Worm (Caenorhabditis elegans) whole organism, late embryonic: ENCODE data around the gene Y34B4A.10.

Experiments
- C08G9.2 ChIP-seq: sonication (generic microtip); optimal IDR thresholded peaks from 2 replicates; lab custom pipeline; 2016; ENCODE audit warnings: mild to moderate bottlenecking, missing genetic modification characterization, moderate library complexity, missing compliant biosample characterization
- C38D4.7 ChIP-seq: fragments of 200-800 bp; sonication (Bioruptor generic); optimal IDR thresholded peaks from 2 replicates; lab custom pipeline; 2018; ENCODE audit warnings: mild to moderate bottlenecking, missing genetic modification characterization, moderate library complexity, missing compliant biosample characterization
- K02D7.2 ChIP-seq: sonication (generic microtip); optimal IDR thresholded peaks from 2 replicates; lab custom pipeline; 2017; ENCODE audit warnings: mild to moderate bottlenecking, missing genetic modification characterization, missing compliant biosample characterization
- K09A11.1 ChIP-seq: sonication (generic microtip); optimal IDR thresholded peaks from 2 replicates; lab custom pipeline; 2017; ENCODE audit warnings: antibody characterized with exemption, mild to moderate bottlenecking, missing genetic modification characterization, missing compliant biosample characterization; ENCODE audit not compliant: insufficient read depth
- T23F11.4 ChIP-seq: fragments of 200-800 bp; sonication (Bioruptor generic); optimal IDR thresholded peaks from 2 replicates; lab custom pipeline; 2018; ENCODE audit warnings: mild to moderate bottlenecking, missing genetic modification characterization, missing compliant biosample characterization
- ceh-14 ChIP-seq: sonication (generic microtip); optimal IDR thresholded peaks from 2 replicates; lab custom pipeline; 2016; ENCODE audit warnings: missing genotype, missing genetic modification characterization, missing compliant biosample characterization
- ceh-18 ChIP-seq: sonication (generic microtip); optimal IDR thresholded peaks from 2 replicates; lab custom pipeline; 2016; ENCODE audit warnings: missing genetic modification characterization, missing compliant biosample characterization
- ceh-19 ChIP-seq: fragments of 200-800 bp; sonication (Bioruptor generic); optimal IDR thresholded peaks from 2 replicates; lab custom pipeline; 2018; ENCODE audit warnings: mild to moderate bottlenecking, missing genetic modification characterization, missing compliant biosample characterization
- ceh-2 ChIP-seq: sonication (generic microtip); optimal IDR thresholded peaks from 2 replicates; lab custom pipeline; 2016; ENCODE audit warnings: missing genotype, missing genetic modification characterization, missing compliant biosample characterization
- ceh-22 ChIP-seq: sonication (generic microtip); optimal IDR thresholded peaks from 2 replicates; lab custom pipeline; 2017; ENCODE audit warnings: missing biosample characterization, missing genetic modification characterization
- ceh-34 ChIP-seq: sonication (generic microtip); optimal IDR thresholded peaks from 2 replicates; lab custom pipeline; 2016; ENCODE audit warnings: mild to moderate bottlenecking, missing genetic modification characterization, missing compliant biosample characterization
- ceh-45 ChIP-seq: fragments of 200-800 bp; sonication (Bioruptor generic); IDR thresholded peaks from 2 replicates; pipeline ENCODE4 v1.3.6; 2022; ENCODE audit warnings: missing genetic modification reagents, missing genetic modification characterization, missing compliant biosample characterization
- ceh-6 ChIP-seq: fragments of 200-800 bp; sonication (Bioruptor generic); optimal IDR thresholded peaks from 2 replicates; lab custom pipeline; 2018; ENCODE audit warnings: mild to moderate bottlenecking, missing genetic modification characterization, missing compliant biosample characterization
- ceh-9 ChIP-seq: sonication (generic microtip); optimal IDR thresholded peaks from 2 replicates; lab custom pipeline; 2016; ENCODE audit warnings: mild to moderate bottlenecking, missing genetic modification characterization, inconsistent platforms, missing compliant biosample characterization
- che-1 ChIP-seq: sonication (generic microtip); optimal IDR thresholded peaks from 2 replicates; lab custom pipeline; 2016; ENCODE audit warnings: mild to moderate bottlenecking, missing genetic modification characterization, missing compliant biosample characterization
- dmd-4 ChIP-seq: sonication (generic microtip); optimal IDR thresholded peaks from 2 replicates; lab custom pipeline; 2016; ENCODE audit warnings: borderline replicate concordance, missing genetic modification characterization, missing compliant biosample characterization
- dve-1 ChIP-seq: sonication (generic microtip); optimal IDR thresholded peaks from 2 replicates; lab custom pipeline; 2017; ENCODE audit warnings: antibody characterized with exemption, mild to moderate bottlenecking, missing genetic modification characterization, missing compliant biosample characterization
- elt-2 ChIP-seq: sonication (generic microtip); optimal IDR thresholded peaks from 2 replicates; lab custom pipeline; 2016; ENCODE audit warnings: missing genetic modification reagents, missing genetic modification characterization, missing compliant biosample characterization
- elt-4 ChIP-seq: sonication (generic microtip); optimal IDR thresholded peaks from 2 replicates; lab custom pipeline; 2016; ENCODE audit warnings: missing genetic modification characterization, missing compliant biosample characterization
- ets-4 ChIP-seq: sonication (generic microtip); optimal IDR thresholded peaks from 2 replicates; lab custom pipeline; 2016; ENCODE audit warnings: missing genetic modification characterization, missing compliant biosample characterization
- fax-1 ChIP-seq: sonication (generic microtip); optimal IDR thresholded peaks from 2 replicates; lab custom pipeline; 2016; ENCODE audit warnings: missing genotype, missing genetic modification characterization, missing compliant biosample characterization
- fkh-10 ChIP-seq: fragments of 150-350 bp; optimal IDR thresholded peaks from 2 replicates; lab custom pipeline; 2014; ENCODE audit warnings: missing biosample characterization, missing genetic modification reagents, missing genetic modification characterization
- gmeb-2 ChIP-seq: sonication (generic microtip); optimal IDR thresholded peaks from 2 replicates; lab custom pipeline; 2016; ENCODE audit warnings: missing genetic modification characterization, inconsistent platforms, missing compliant biosample characterization
- hlh-13 ChIP-seq: fragments of 200-800 bp; sonication (Bioruptor generic); optimal IDR thresholded peaks from 2 replicates; lab custom pipeline; 2018; ENCODE audit warnings: mild to moderate bottlenecking, missing genetic modification characterization, missing compliant biosample characterization
- hlh-6 ChIP-seq: sonication (generic microtip); optimal IDR thresholded peaks from 2 replicates; lab custom pipeline; 2016; ENCODE audit warnings: missing genotype, missing genetic modification characterization, missing compliant biosample characterization
- lin-11 ChIP-seq: fragments of 200-800 bp; sonication (Bioruptor generic); optimal IDR thresholded peaks from 2 replicates; lab custom pipeline; 2018; ENCODE audit warnings: mild to moderate bottlenecking, missing genetic modification characterization, missing compliant biosample characterization
- mec-3 ChIP-seq: sonication (generic microtip); optimal IDR thresholded peaks from 2 replicates; lab custom pipeline; 2016; ENCODE audit warnings: borderline replicate concordance, missing genetic modification characterization, missing compliant biosample characterization
- nfya-1 ChIP-seq: sonication (generic microtip); optimal IDR thresholded peaks from 2 replicates; lab custom pipeline; 2017; ENCODE audit warnings: missing genetic modification characterization, mild to moderate bottlenecking, missing compliant biosample characterization, antibody characterized with exemption, moderate library complexity
- nhr-232 ChIP-seq: sonication (generic microtip); optimal IDR thresholded peaks from 2 replicates; lab custom pipeline; 2016; ENCODE audit warnings: missing genetic modification characterization, missing compliant biosample characterization
- pat-9 ChIP-seq: fragments of 200-800 bp; sonication (Bioruptor generic); optimal IDR thresholded peaks from 2 replicates; lab custom pipeline; 2018; ENCODE audit warnings: mild to moderate bottlenecking, missing genetic modification characterization, moderate library complexity, missing compliant biosample characterization
- pax-1 ChIP-seq: fragments of 150-350 bp; optimal IDR thresholded peaks from 2 replicates; lab custom pipeline; 2014; ENCODE audit warnings: missing biosample characterization, missing genetic modification characterization
- ref-2 ChIP-seq: sonication (generic microtip); optimal IDR thresholded peaks from 2 replicates; lab custom pipeline; 2016; ENCODE audit warnings: missing genetic modification characterization, missing compliant biosample characterization
- rnt-1 ChIP-seq: sonication (generic microtip); optimal IDR thresholded peaks from 2 replicates; lab custom pipeline; 2016; ENCODE audit warnings: missing genetic modification characterization, missing compliant biosample characterization
- sdc-2 ChIP-seq: sonication (generic microtip); optimal IDR thresholded peaks from 2 replicates; lab custom pipeline; 2016; ENCODE audit warnings: missing genotype, missing genetic modification characterization, missing compliant biosample characterization
- sox-2 ChIP-seq: fragments of 200-800 bp; sonication (Bioruptor generic); IDR thresholded peaks from 2 replicates; pipeline ENCODE4 v1.3.6; 2022; ENCODE audit warnings: missing genetic modification reagents, missing genetic modification characterization, missing compliant biosample characterization
- sox-4 ChIP-seq: sonication (generic microtip); optimal IDR thresholded peaks from 2 replicates; lab custom pipeline; 2017; ENCODE audit warnings: mild to moderate bottlenecking, missing genetic modification characterization, inconsistent platforms, missing compliant biosample characterization
- syd-9 ChIP-seq: sonication (generic microtip); optimal IDR thresholded peaks from 2 replicates; lab custom pipeline; 2016; ENCODE audit warnings: mild to moderate bottlenecking, missing genetic modification characterization, moderate library complexity, missing compliant biosample characterization
- tbx-2 ChIP-seq: sonication (generic microtip); optimal IDR thresholded peaks from 2 replicates; lab custom pipeline; 2016; ENCODE audit warnings: missing genetic modification characterization, missing compliant biosample characterization
- ttx-3 ChIP-seq: sonication (generic microtip); optimal IDR thresholded peaks from 2 replicates; lab custom pipeline; 2016; ENCODE audit warnings: missing genetic modification reagents, missing genetic modification characterization, missing compliant biosample characterization
- unc-3 ChIP-seq, 2 experiments: fragments of 200-800 bp in 1 of 2; sonication (Bioruptor generic) in 1 of 2; sonication (generic microtip) in 1 of 2; conservative IDR thresholded peaks in 1 of 2; optimal IDR thresholded peaks in 1 of 2; 2 replicates each; pipeline versions ENCODE4 v1.3.6 to Lab custom; 2016 to 2022; ENCODE audit warnings: missing compliant biosample characterization in 2 of 2, missing genetic modification characterization in 2 of 2, missing genetic modification reagents in 1 of 2
- unc-42 ChIP-seq: sonication (generic microtip); optimal IDR thresholded peaks from 2 replicates; lab custom pipeline; 2016; ENCODE audit warnings: missing genotype, missing genetic modification characterization, missing compliant biosample characterization
- unc-55 ChIP-seq: sonication (generic microtip); optimal IDR thresholded peaks from 2 replicates; lab custom pipeline; 2017; ENCODE audit warnings: missing biosample characterization, missing genetic modification reagents, missing genetic modification characterization
- unc-86 ChIP-seq: sonication (generic microtip); optimal IDR thresholded peaks from 2 replicates; lab custom pipeline; 2016; ENCODE audit warnings: missing genetic modification characterization, missing compliant biosample characterization

Y34B4A.10 gene

ce11 chrX:5226265-5226664 is 23.4 kb upstream of the Y34B4A.10 start, which contains the start of gene H28G03.3:
Gene H28G03.3 (minus strand): TSS chrX:5226365.
- TF ChIP-seq unc-3 (GFP tag; conservative IDR thresholded peaks at IDR 0.05; lab: Robert Waterston, UW) (no peak), unc-3 (tag; optimal IDR thresholded peaks at IDR 0.05; lab: Kevin White, UChicago) (no peak), pax-1 (tag; lab: Kevin White, UChicago) (no peak), K09A11.1 (no peak), ceh-22 (tag; lab: Kevin White, UChicago) (no peak), lin-11 (tag; lab: Kevin White, UChicago) (no peak), ttx-3 (tag; lab: Kevin White, UChicago) (no peak), K02D7.2 (tag; lab: Kevin White, UChicago) (no peak), che-1 (tag; lab: Kevin White, UChicago) (no peak), mec-3 (tag; lab: Kevin White, UChicago) (no peak), tbx-2 (tag; lab: Kevin White, UChicago) (no peak), pat-9 (tag; lab: Kevin White, UChicago) (no peak), elt-4 (tag; lab: Kevin White, UChicago) (no peak), nhr-232 (tag; lab: Kevin White, UChicago) (no peak), C08G9.2 (tag; lab: Kevin White, UChicago) (no peak), ref-2 (tag; lab: Kevin White, UChicago) (no peak), ceh-9 (tag; lab: Kevin White, UChicago) (no peak), fkh-10 (no peak), ceh-34 (tag; lab: Kevin White, UChicago) (no peak)

ce11 chrX:5238246-5238645 is 11.5 kb upstream of the Y34B4A.10 start:
- TF ChIP-seq unc-55 (GFP tag; lab: Kevin White, UChicago) = no peak

- TF ChIP-seq pax-1 (tag; lab: Kevin White, UChicago) = no peak
- no peak for TF ChIP-seq ceh-22 (tag; lab: Kevin White, UChicago)
- peak; percentile 33 for TF ChIP-seq unc-42 (tag; lab: Kevin White, UChicago)
- peak; percentile 1; the same call in 1 of the 2 replicates for TF ChIP-seq sox-2 (GFP tag; lab: Robert Waterston, UW)
These were observed 6.2 kb upstream of the Y34B4A.10 start, which contains the start of gene mtm-5 for ce11 chrX:5243382-5243979. Gene mtm-5 (minus strand): TSS chrX:5243408.

- TF ChIP-seq ttx-3 (tag; lab: Kevin White, UChicago) (peak; percentile 18), pax-1 (tag; lab: Kevin White, UChicago) (no peak), elt-2 (tag; lab: Kevin White, UChicago) (peak; percentile 52), dve-1 (tag; lab: Kevin White, UChicago) (no peak), unc-55 (GFP tag; lab: Kevin White, UChicago) (peak; percentile 60), ceh-14 (tag; lab: Kevin White, UChicago) (no peak), pat-9 (tag; lab: Kevin White, UChicago) (no peak), sox-4 (tag; lab: Kevin White, UChicago) (no peak), sdc-2 (tag; lab: Kevin White, UChicago) (peak; percentile 37), ceh-6 (no peak), gmeb-2 (tag; lab: Kevin White, UChicago) (no peak), syd-9 (no peak), T23F11.4 (no peak), che-1 (tag; lab: Kevin White, UChicago) (no peak), unc-86 (tag; lab: Kevin White, UChicago) (no peak), fax-1 (tag; lab: Kevin White, UChicago) (no peak), hlh-13 (GFP tag; lab: Kevin White, UChicago) (no peak), ceh-18 (no peak), dmd-4 (tag; lab: Kevin White, UChicago) (no peak), unc-42 (tag; lab: Kevin White, UChicago) (peak; percentile 32), ceh-2 (no peak), ceh-45 (no peak), ceh-19 (GFP tag; lab: Kevin White, UChicago) (no peak), K09A11.1 (no peak), nfya-1 (peak; percentile 53), hlh-6 (no peak), C38D4.7 (GFP tag; lab: Kevin White, UChicago) (no peak), rnt-1 (peak; percentile 39), tbx-2 (tag; lab: Kevin White, UChicago) (peak; percentile 39), ets-4 (tag; lab: Kevin White, UChicago) (no peak)
These were observed 5.7 kb upstream of the Y34B4A.10 start, which contains the start of gene Y34B4A.7 for ce11 chrX:5244041-5244440. Gene Y34B4A.7 (plus strand): TSS chrX:5244337.
